Worm (Caenorhabditis elegans) whole organism, young adult: Measurements from ENCODE around the gene dgk-1.

Experiments
- B0336.3 ChIP-seq: fragments of 200-800 bp; sonication (Bioruptor generic); IDR thresholded peaks from 2 replicates; pipeline ENCODE4 v1.3.6; 2022; ENCODE audit warnings: missing genetic modification characterization, missing compliant biosample characterization
- F10E7.11 ChIP-seq: sonication (generic microtip); optimal IDR thresholded peaks from 2 replicates; lab custom pipeline; 2017; ENCODE audit warnings: mild to moderate bottlenecking, missing genetic modification characterization, moderate library complexity, missing compliant biosample characterization
- F49E8.2 ChIP-seq: sonication (generic microtip); optimal IDR thresholded peaks from 3 replicates; lab custom pipeline; 2017; ENCODE audit warnings: missing genetic modification characterization, mild to moderate bottlenecking, missing compliant biosample characterization, antibody characterized with exemption, moderate library complexity; ENCODE audit not compliant: insufficient read depth
- F55B11.4 ChIP-seq: sonication (generic microtip); optimal IDR thresholded peaks from 2 replicates; lab custom pipeline; 2016; ENCODE audit warnings: missing compliant biosample characterization, missing genetic modification characterization, borderline replicate concordance; ENCODE audit not compliant: insufficient read depth
- K11D2.4 ChIP-seq: fragments of 200-800 bp; sonication (Bioruptor generic); IDR thresholded peaks from 2 replicates; pipeline ENCODE4 v1.3.6; 2022; ENCODE audit warnings: missing genetic modification reagents, missing genetic modification characterization, missing compliant biosample characterization
- T07F8.4 ChIP-seq: sonication (generic microtip); optimal IDR thresholded peaks from 2 replicates; lab custom pipeline; 2016; ENCODE audit warnings: mild to moderate bottlenecking, missing genetic modification characterization, moderate library complexity, missing compliant biosample characterization
- Y53F4B.3 ChIP-seq: fragments of 200-800 bp; sonication (Bioruptor generic); IDR thresholded peaks from 2 replicates; pipeline ENCODE4 v1.3.6; 2022; ENCODE audit warnings: missing genetic modification reagents, missing genetic modification characterization, missing compliant biosample characterization
- Y67H2A.10 ChIP-seq: fragments of 200-800 bp; sonication (Bioruptor generic); conservative IDR thresholded peaks from 2 replicates; pipeline ENCODE4 v1.3.6; 2022; ENCODE audit warnings: missing genetic modification reagents, missing genetic modification characterization, missing compliant biosample characterization
- Y79H2A.3 ChIP-seq: fragments of 200-800 bp; sonication (Bioruptor generic); conservative IDR thresholded peaks from 2 replicates; pipeline ENCODE4 v1.3.6; 2022; ENCODE audit warnings: missing genetic modification reagents, missing genetic modification characterization, missing compliant biosample characterization
- attf-5 ChIP-seq: fragments of 200-800 bp; sonication (Bioruptor generic); optimal IDR thresholded peaks from 2 replicates; lab custom pipeline; 2018; ENCODE audit warnings: mild to moderate bottlenecking, missing genetic modification characterization, missing compliant biosample characterization
- bed-2 ChIP-seq: fragments of 200-800 bp; sonication (Bioruptor generic); IDR thresholded peaks from 2 replicates; pipeline ENCODE4 v1.3.6; 2022; ENCODE audit warnings: missing genetic modification reagents, missing genetic modification characterization, missing compliant biosample characterization
- ceh-27 ChIP-seq: fragments of 200-800 bp; sonication (Bioruptor generic); optimal IDR thresholded peaks from 2 replicates; lab custom pipeline; 2018; ENCODE audit warnings: mild to moderate bottlenecking, missing genetic modification characterization, moderate library complexity, missing compliant biosample characterization
- ceh-58 ChIP-seq: fragments of 200-800 bp; sonication (Bioruptor generic); IDR thresholded peaks from 2 replicates; pipeline ENCODE4 v1.3.6; 2022; ENCODE audit warnings: missing genetic modification characterization, missing compliant biosample characterization
- die-1 ChIP-seq: sonication (generic microtip); optimal IDR thresholded peaks from 2 replicates; lab custom pipeline; 2016; ENCODE audit warnings: missing genotype, mild to moderate bottlenecking, missing genetic modification characterization, missing compliant biosample characterization
- dpff-1 ChIP-seq: sonication (generic microtip); optimal IDR thresholded peaks from 2 replicates; lab custom pipeline; 2017; ENCODE audit warnings: mild to moderate bottlenecking, missing genetic modification characterization, missing compliant biosample characterization
- egrh-3 ChIP-seq: fragments of 200-800 bp; sonication (Bioruptor generic); IDR thresholded peaks from 2 replicates; pipeline ENCODE4 v1.3.6; 2022; ENCODE audit warnings: missing genetic modification reagents, missing genetic modification characterization, missing compliant biosample characterization
- ets-4 ChIP-seq: fragments of 200-800 bp; sonication (Bioruptor generic); optimal IDR thresholded peaks from 2 replicates; lab custom pipeline; 2018; ENCODE audit warnings: mild to moderate bottlenecking, missing genetic modification characterization, missing compliant biosample characterization
- fkh-3 ChIP-seq: sonication (generic microtip); optimal IDR thresholded peaks from 2 replicates; lab custom pipeline; 2016; ENCODE audit warnings: mild to moderate bottlenecking, missing genetic modification characterization, missing compliant biosample characterization
- him-1 ChIP-seq: sonication (generic microtip); optimal IDR thresholded peaks from 2 replicates; lab custom pipeline; 2016; ENCODE audit warnings: missing genotype, missing genetic modification reagents, missing genetic modification characterization, missing compliant biosample characterization
- hlh-26 ChIP-seq: fragments of 200-800 bp; sonication (Bioruptor generic); conservative IDR thresholded peaks from 2 replicates; pipeline ENCODE4 v1.3.6; 2022; ENCODE audit warnings: missing genetic modification reagents, missing genetic modification characterization, missing compliant biosample characterization
- hsf-1 ChIP-seq: fragments of 200-800 bp; sonication (Bioruptor generic); IDR thresholded peaks from 2 replicates; pipeline ENCODE4 v1.3.6; 2022; ENCODE audit warnings: missing genetic modification reagents, missing genetic modification characterization, missing compliant biosample characterization
- let-526 ChIP-seq: fragments of 200-800 bp; sonication (Bioruptor generic); IDR thresholded peaks from 2 replicates; pipeline ENCODE4 v1.3.6; 2022; ENCODE audit warnings: missing genetic modification reagents, missing genetic modification characterization, missing compliant biosample characterization
- lin-40 ChIP-seq: sonication (generic microtip); optimal IDR thresholded peaks from 2 replicates; lab custom pipeline; 2016; ENCODE audit warnings: missing genetic modification characterization, mild to moderate bottlenecking, missing compliant biosample characterization, missing genotype, missing genetic modification reagents
- lin-54 ChIP-seq: fragments of 200-800 bp; sonication (Bioruptor generic); optimal IDR thresholded peaks from 2 replicates; lab custom pipeline; 2018; ENCODE audit warnings: mild to moderate bottlenecking, missing genetic modification characterization, missing compliant biosample characterization
- lir-1 ChIP-seq: fragments of 200-800 bp; sonication (Bioruptor generic); conservative IDR thresholded peaks from 2 replicates; pipeline ENCODE4 v1.3.6; 2022; ENCODE audit warnings: missing genetic modification reagents, missing genetic modification characterization, missing compliant biosample characterization
- madf-10 ChIP-seq: sonication (generic microtip); optimal IDR thresholded peaks from 2 replicates; lab custom pipeline; 2016; ENCODE audit warnings: mild to moderate bottlenecking, missing genetic modification characterization, missing compliant biosample characterization
- madf-3 ChIP-seq: fragments of 200-800 bp; sonication (Bioruptor generic); IDR thresholded peaks from 2 replicates; pipeline ENCODE4 v1.3.6; 2022; ENCODE audit warnings: missing genetic modification reagents, missing genetic modification characterization, missing compliant biosample characterization
- madf-6 ChIP-seq: fragments of 200-800 bp; sonication (Bioruptor generic); IDR thresholded peaks from 2 replicates; pipeline ENCODE4 v1.3.6; 2022; ENCODE audit warnings: missing genetic modification reagents, missing genetic modification characterization, missing compliant biosample characterization
- mel-28 ChIP-seq: sonication (generic microtip); optimal IDR thresholded peaks from 2 replicates; lab custom pipeline; 2016; ENCODE audit warnings: borderline replicate concordance, mild to moderate bottlenecking, missing genetic modification characterization, missing compliant biosample characterization
- mes-4 ChIP-seq: sonication (generic microtip); optimal IDR thresholded peaks from 2 replicates; lab custom pipeline; 2016; ENCODE audit warnings: missing genotype, missing genetic modification characterization, missing compliant biosample characterization
- mxl-1 ChIP-seq: sonication (generic microtip); optimal IDR thresholded peaks from 2 replicates; lab custom pipeline; 2016; ENCODE audit warnings: missing genetic modification characterization, missing compliant biosample characterization
- nfyb-1 ChIP-seq: fragments of 200-800 bp; sonication (Bioruptor generic); IDR thresholded peaks from 2 replicates; pipeline ENCODE4 v1.3.6; 2022; ENCODE audit warnings: missing genetic modification reagents, missing genetic modification characterization, missing compliant biosample characterization
- nhr-80 ChIP-seq: sonication (generic microtip); optimal IDR thresholded peaks from 2 replicates; lab custom pipeline; 2016; ENCODE audit warnings: missing genetic modification characterization, missing compliant biosample characterization
- rec-8 ChIP-seq, 2 experiments: sonication (generic microtip); optimal IDR thresholded peaks; 2 replicates each; lab custom pipeline; 2016; ENCODE audit warnings: mild to moderate bottlenecking in 2 of 2, missing genetic modification characterization in 2 of 2, missing genetic modification reagents in 2 of 2, missing genotype in 2 of 2, missing biosample characterization in 1 of 2, missing compliant biosample characterization in 1 of 2, moderate library complexity in 1 of 2
- repo-1 ChIP-seq: sonication (generic microtip); optimal IDR thresholded peaks from 2 replicates; lab custom pipeline; 2017; ENCODE audit warnings: mild to moderate bottlenecking, missing genetic modification characterization, missing compliant biosample characterization
- tbp1 ChIP-seq: fragments of 200-800 bp; sonication (Bioruptor generic); optimal IDR thresholded peaks from 2 replicates; lab custom pipeline; 2018; ENCODE audit warnings: mild to moderate bottlenecking, missing genetic modification characterization, missing compliant biosample characterization
- tbx-9 ChIP-seq: sonication (generic microtip); optimal IDR thresholded peaks from 2 replicates; lab custom pipeline; 2016; ENCODE audit warnings: borderline replicate concordance, missing genetic modification characterization, inconsistent platforms, missing compliant biosample characterization
- zfh-2 ChIP-seq: fragments of 200-800 bp; sonication (Bioruptor generic); conservative IDR thresholded peaks from 2 replicates; pipeline ENCODE4 v1.3.6; 2022; ENCODE audit warnings: missing genetic modification reagents, missing genetic modification characterization, missing compliant biosample characterization
- zim-3 ChIP-seq: sonication (generic microtip); optimal IDR thresholded peaks from 2 replicates; lab custom pipeline; 2017; ENCODE audit warnings: mild to moderate bottlenecking, missing genetic modification characterization, moderate library complexity, missing compliant biosample characterization
- ztf-18 ChIP-seq: sonication (generic microtip); optimal IDR thresholded peaks from 2 replicates; lab custom pipeline; 2016; ENCODE audit warnings: missing genotype, mild to moderate bottlenecking, missing genetic modification characterization, missing compliant biosample characterization
- ztf-6 ChIP-seq: fragments of 200-800 bp; sonication (Bioruptor generic); IDR thresholded peaks from 2 replicates; pipeline ENCODE4 v1.3.6; 2022; ENCODE audit warnings: missing genetic modification reagents, missing genetic modification characterization, missing compliant biosample characterization

The dgk-1 gene

ce11 chrX:1010627-1011452 lies 19.6 kb upstream of the dgk-1 start (continued):
- peak in 1 of 2 experiments; percentile 15 for TF ChIP-seq rec-8 (tag; optimal IDR thresholded peaks at IDR 0.05; lab: Kevin White, UChicago)
- TF ChIP-seq ztf-6 (GFP tag; lab: Robert Waterston, UW): no peak
- no peak for TF ChIP-seq die-1 (tag; lab: Kevin White, UChicago)
- peak; percentile 55 for TF ChIP-seq lin-40 (tag; lab: Kevin White, UChicago)
- no peak for TF ChIP-seq ceh-58 (GFP tag; lab: Robert Waterston, UW)
- no peak for TF ChIP-seq bed-2 (GFP tag; lab: Robert Waterston, UW)
- TF ChIP-seq hsf-1: no peak
- no peak for TF ChIP-seq F10E7.11 (tag; lab: Kevin White, UChicago)
- no peak for TF ChIP-seq egrh-3 (GFP tag; lab: Robert Waterston, UW)
- TF ChIP-seq tbx-9 (tag; lab: Kevin White, UChicago): no peak
- TF ChIP-seq ets-4 (GFP tag; lab: Kevin White, UChicago): no peak
- no peak for TF ChIP-seq mxl-1 (tag; lab: Kevin White, UChicago)
- peak; percentile 9 for TF ChIP-seq ztf-18 (tag; lab: Kevin White, UChicago)
- TF ChIP-seq F55B11.4 (tag; lab: Kevin White, UChicago): no peak
- peak; percentile 28; the same call in 1 of the 2 replicates for TF ChIP-seq lir-1 (GFP tag; lab: Robert Waterston, UW)
- TF ChIP-seq let-526 (GFP tag; lab: Robert Waterston, UW): peak; percentile 55; the same call in 1 of the 2 replicates
- no peak for TF ChIP-seq madf-6

- no peak for TF ChIP-seq egrh-3 (GFP tag; lab: Robert Waterston, UW)
- no peak for TF ChIP-seq F49E8.2
- TF ChIP-seq attf-5 (GFP tag; lab: Kevin White, UChicago): no peak
- TF ChIP-seq hlh-26 (GFP tag; lab: Robert Waterston, UW): no peak
- no peak for TF ChIP-seq Y79H2A.3 (GFP tag; lab: Robert Waterston, UW)
- TF ChIP-seq zim-3 (tag; lab: Kevin White, UChicago): no peak
- 0 out of 2 replicates have a peak, but pooled peaks have one; percentile 22 for TF ChIP-seq ceh-58 (GFP tag; lab: Robert Waterston, UW)
- TF ChIP-seq lin-54 (GFP tag; lab: Kevin White, UChicago): no peak
- no peak for TF ChIP-seq T07F8.4
- TF ChIP-seq tbp1 (GFP tag; lab: Kevin White, UChicago): no peak
- TF ChIP-seq madf-3 (GFP tag; lab: Robert Waterston, UW): no peak
- TF ChIP-seq zfh-2: no peak
- no peak for TF ChIP-seq him-1 (tag; lab: Kevin White, UChicago)
- no peak for TF ChIP-seq Y53F4B.3
- no peak for TF ChIP-seq K11D2.4 (GFP tag; lab: Robert Waterston, UW)
- peak; percentile 48 for TF ChIP-seq nhr-80 (tag; lab: Kevin White, UChicago)
- no peak for TF ChIP-seq mel-28 (tag; lab: Kevin White, UChicago)
- TF ChIP-seq, all 124 proteins: peak for 2
Observed at ce11 chrX:1009512-1009911, 18.3 kb upstream of the dgk-1 start.

ce11 chrX:1005026-1005425 lies 13.8 kb upstream of the dgk-1 start:
- TF ChIP-seq egrh-3 (GFP tag; lab: Robert Waterston, UW) (no peak), B0336.3 (GFP tag; lab: Robert Waterston, UW) (no peak), repo-1 (tag; lab: Kevin White, UChicago) (no peak), dpff-1 (tag; lab: Kevin White, UChicago) (no peak), zim-3 (tag; lab: Kevin White, UChicago) (no peak), madf-10 (tag; lab: Kevin White, UChicago) (no peak), mes-4 (no peak), Y67H2A.10 (GFP tag; lab: Robert Waterston, UW) (no peak), nfyb-1 (GFP tag; lab: Robert Waterston, UW) (no peak), fkh-3 (tag; lab: Kevin White, UChicago) (no peak), ceh-27 (GFP tag; lab: Kevin White, UChicago) (no peak)
